Fruit fly (Drosophila melanogaster) Kc167 (cell line): ENCODE data around the gene dimm.

ENCODE experiments used
- Myc ChIP-seq: fragments of >200 bp; optimal IDR thresholded peaks from 2 replicates; lab custom pipeline; 2017; ENCODE audit warnings: missing external identifiers
- Sin3A ChIP-seq: fragments of >200 bp; optimal IDR thresholded peaks from 2 replicates; lab custom pipeline; 2018; ENCODE audit warnings: missing external identifiers
- h ChIP-seq: fragments of >200 bp; optimal IDR thresholded peaks from 3 replicates; lab custom pipeline; 2018; ENCODE audit warnings: missing external identifiers
- psq ChIP-seq: fragments of >200 bp; optimal IDR thresholded peaks from 2 replicates; lab custom pipeline; 2017; ENCODE audit warnings: missing external identifiers
- ttk ChIP-seq: sonication (Bioruptor generic); optimal IDR thresholded peaks from 2 replicates; lab custom pipeline; 2017; ENCODE audit warnings: missing external identifiers

- TF ChIP-seq psq (lab: Kevin White, UChicago) (no peak), Sin3A (lab: Kevin White, UChicago) (no peak), h (lab: Kevin White, UChicago) (no peak), ttk (lab: Kevin White, UChicago) (no peak), Myc (lab: Kevin White, UChicago) (no peak)
Observed at dm6 chr2L:21307795-21308426, 23.6 kb upstream of the dimm start.
